Worm (Caenorhabditis elegans) whole organism, young adult: ENCODE results near the gene vrp-1.

Experiments
- D2030.7 ChIP-seq: fragments of 200-800 bp; sonication (Bioruptor generic); IDR thresholded peaks from 2 replicates; pipeline ENCODE4 v1.3.6; 2022; ENCODE audit warnings: missing genetic modification reagents, missing genetic modification characterization, missing compliant biosample characterization
- F10E7.11 ChIP-seq: sonication (generic microtip); optimal IDR thresholded peaks from 2 replicates; lab custom pipeline; 2017; ENCODE audit warnings: mild to moderate bottlenecking, missing genetic modification characterization, moderate library complexity, missing compliant biosample characterization
- F22D6.2 ChIP-seq: sonication (generic microtip); optimal IDR thresholded peaks from 2 replicates; lab custom pipeline; 2016; ENCODE audit warnings: mild to moderate bottlenecking, missing genetic modification characterization, missing compliant biosample characterization
- F23B12.7 ChIP-seq: sonication (generic microtip); optimal IDR thresholded peaks from 2 replicates; lab custom pipeline; 2017; ENCODE audit warnings: missing genetic modification characterization, mild to moderate bottlenecking, missing compliant biosample characterization, antibody characterized with exemption, moderate library complexity; ENCODE audit not compliant: insufficient read depth
- F33H1.4 ChIP-seq: fragments of 200-800 bp; sonication (Bioruptor generic); IDR thresholded peaks from 2 replicates; pipeline ENCODE4 v1.3.6; 2022; ENCODE audit warnings: missing genetic modification reagents, missing genetic modification characterization, missing compliant biosample characterization
- F52B5.7 ChIP-seq: sonication (generic microtip); optimal IDR thresholded peaks from 2 replicates; lab custom pipeline; 2016; ENCODE audit warnings: mild to moderate bottlenecking, missing genetic modification characterization, missing compliant biosample characterization
- F57A8.1 ChIP-seq: fragments of 200-800 bp; sonication (Bioruptor generic); optimal IDR thresholded peaks from 2 replicates; lab custom pipeline; 2018; ENCODE audit warnings: mild to moderate bottlenecking, missing genetic modification characterization, moderate library complexity, missing compliant biosample characterization
- Y53F4B.3 ChIP-seq: fragments of 200-800 bp; sonication (Bioruptor generic); IDR thresholded peaks from 2 replicates; pipeline ENCODE4 v1.3.6; 2022; ENCODE audit warnings: missing genetic modification reagents, missing genetic modification characterization, missing compliant biosample characterization
- Y53G8AR.9 ChIP-seq: fragments of 200-800 bp; sonication (Bioruptor generic); conservative IDR thresholded peaks from 2 replicates; pipeline ENCODE4 v1.3.6; 2022; ENCODE audit warnings: missing genetic modification reagents, missing genetic modification characterization, missing compliant biosample characterization
- ZK185.1 ChIP-seq: sonication (generic microtip); optimal IDR thresholded peaks from 2 replicates; lab custom pipeline; 2016; ENCODE audit warnings: mild to moderate bottlenecking, missing genetic modification characterization, missing compliant biosample characterization; ENCODE audit not compliant: poor library complexity, severe bottlenecking
- atf-7 ChIP-seq: sonication (generic microtip); optimal IDR thresholded peaks from 2 replicates; lab custom pipeline; 2017; ENCODE audit warnings: mild to moderate bottlenecking, missing genetic modification characterization, missing compliant biosample characterization
- athp-1 ChIP-seq: sonication (generic microtip); optimal IDR thresholded peaks from 2 replicates; lab custom pipeline; 2017; ENCODE audit warnings: mild to moderate bottlenecking, missing genetic modification characterization, missing compliant biosample characterization
- ceh-91 ChIP-seq: fragments of 200-800 bp; sonication (Bioruptor generic); IDR thresholded peaks from 2 replicates; pipeline ENCODE4 v1.3.6; 2022; ENCODE audit warnings: missing genetic modification reagents, missing genetic modification characterization, missing compliant biosample characterization
- dpff-1 ChIP-seq: sonication (generic microtip); optimal IDR thresholded peaks from 2 replicates; lab custom pipeline; 2017; ENCODE audit warnings: mild to moderate bottlenecking, missing genetic modification characterization, missing compliant biosample characterization
- him-1 ChIP-seq: sonication (generic microtip); optimal IDR thresholded peaks from 2 replicates; lab custom pipeline; 2016; ENCODE audit warnings: missing genotype, missing genetic modification reagents, missing genetic modification characterization, missing compliant biosample characterization
- hmg-1.2 ChIP-seq: fragments of 200-800 bp; sonication (Bioruptor generic); IDR thresholded peaks from 2 replicates; pipeline ENCODE4 v1.3.6; 2022; ENCODE audit warnings: missing genetic modification reagents, missing genetic modification characterization, missing compliant biosample characterization
- hsf-1 ChIP-seq: fragments of 200-800 bp; sonication (Bioruptor generic); IDR thresholded peaks from 2 replicates; pipeline ENCODE4 v1.3.6; 2022; ENCODE audit warnings: missing genetic modification reagents, missing genetic modification characterization, missing compliant biosample characterization
- let-607 ChIP-seq, 2 experiments: fragments of 200-800 bp in 1 of 2; sonication (Bioruptor generic) in 1 of 2; sonication (generic microtip) in 1 of 2; optimal IDR thresholded peaks; 2 replicates each; lab custom pipeline; 2016 to 2018; ENCODE audit warnings: mild to moderate bottlenecking in 2 of 2, missing compliant biosample characterization in 2 of 2, missing genetic modification characterization in 2 of 2, moderate library complexity in 2 of 2, missing genotype in 1 of 2
- lin-26 ChIP-seq: fragments of 200-800 bp; sonication (Bioruptor generic); IDR thresholded peaks from 2 replicates; pipeline ENCODE4 v1.3.6; 2022; ENCODE audit warnings: missing genetic modification reagents, missing genetic modification characterization, missing compliant biosample characterization
- lin-54 ChIP-seq: fragments of 200-800 bp; sonication (Bioruptor generic); optimal IDR thresholded peaks from 2 replicates; lab custom pipeline; 2018; ENCODE audit warnings: mild to moderate bottlenecking, missing genetic modification characterization, missing compliant biosample characterization
- lsl-1 ChIP-seq: fragments of 200-800 bp; sonication (Bioruptor generic); optimal IDR thresholded peaks from 2 replicates; lab custom pipeline; 2018; ENCODE audit warnings: mild to moderate bottlenecking, missing genetic modification characterization, moderate library complexity, missing compliant biosample characterization
- lsy-27 ChIP-seq: sonication (generic microtip); optimal IDR thresholded peaks from 2 replicates; lab custom pipeline; 2017; ENCODE audit warnings: missing genetic modification characterization, mild to moderate bottlenecking, missing compliant biosample characterization, antibody characterized with exemption, missing genotype, borderline replicate concordance; ENCODE audit not compliant: insufficient read depth
- madf-10 ChIP-seq: sonication (generic microtip); optimal IDR thresholded peaks from 2 replicates; lab custom pipeline; 2016; ENCODE audit warnings: mild to moderate bottlenecking, missing genetic modification characterization, missing compliant biosample characterization
- madf-6 ChIP-seq: fragments of 200-800 bp; sonication (Bioruptor generic); IDR thresholded peaks from 2 replicates; pipeline ENCODE4 v1.3.6; 2022; ENCODE audit warnings: missing genetic modification reagents, missing genetic modification characterization, missing compliant biosample characterization
- madf-8 ChIP-seq: fragments of 200-800 bp; sonication (Bioruptor generic); conservative IDR thresholded peaks from 2 replicates; pipeline ENCODE4 v1.3.6; 2022; ENCODE audit warnings: missing genetic modification reagents, missing genetic modification characterization, missing compliant biosample characterization
- mcd-1 ChIP-seq: fragments of 200-800 bp; sonication (Bioruptor generic); IDR thresholded peaks from 2 replicates; pipeline ENCODE4 v1.3.6; 2022; ENCODE audit warnings: missing genetic modification reagents, missing genetic modification characterization, missing compliant biosample characterization
- nfya-1 ChIP-seq: sonication (generic microtip); optimal IDR thresholded peaks from 2 replicates; lab custom pipeline; 2017; ENCODE audit warnings: antibody characterized with exemption, missing compliant biosample characterization, missing genetic modification characterization, borderline replicate concordance; ENCODE audit not compliant: insufficient read depth
- nhr-80 ChIP-seq: sonication (generic microtip); optimal IDR thresholded peaks from 2 replicates; lab custom pipeline; 2016; ENCODE audit warnings: missing genetic modification characterization, missing compliant biosample characterization
- nhr-90 ChIP-seq: sonication (generic microtip); optimal IDR thresholded peaks from 2 replicates; lab custom pipeline; 2016; ENCODE audit warnings: missing genotype, mild to moderate bottlenecking, missing genetic modification characterization, missing compliant biosample characterization
- rcor-1 ChIP-seq: fragments of 200-800 bp; sonication (Bioruptor generic); IDR thresholded peaks from 2 replicates; pipeline ENCODE4 v1.3.6; 2022; ENCODE audit warnings: missing genetic modification reagents, missing genetic modification characterization, missing compliant biosample characterization
- rpc-1 ChIP-seq, 2 experiments: fragments of 150-350 bp in 1 of 2; sonication (generic microtip) in 1 of 2; optimal IDR thresholded peaks; 2 replicates each; lab custom pipeline; 2014 to 2018; ENCODE audit warnings: missing biosample characterization in 1 of 2, missing genetic modification characterization in 1 of 2, missing genetic modification reagents in 1 of 2, missing genotype in 1 of 2
- sdz-38 ChIP-seq: sonication (generic microtip); optimal IDR thresholded peaks from 2 replicates; lab custom pipeline; 2016; ENCODE audit warnings: missing genotype, missing genetic modification characterization, missing compliant biosample characterization
- snpc-1.1 ChIP-seq: sonication (generic microtip); optimal IDR thresholded peaks from 2 replicates; lab custom pipeline; 2017; ENCODE audit warnings: missing genetic modification characterization, mild to moderate bottlenecking, missing compliant biosample characterization, antibody characterized with exemption, moderate library complexity, missing genotype, missing genetic modification reagents; ENCODE audit not compliant: insufficient read depth
- unc-62 ChIP-seq: fragments of 150-350 bp; optimal IDR thresholded peaks from 2 replicates; lab custom pipeline; 2014; ENCODE audit warnings: missing biosample characterization, missing genetic modification reagents, missing genetic modification characterization
- xnd-1 ChIP-seq: sonication (generic microtip); optimal IDR thresholded peaks from 2 replicates; lab custom pipeline; 2016; ENCODE audit warnings: missing genotype, missing genetic modification reagents, missing genetic modification characterization, missing compliant biosample characterization
- ztf-18 ChIP-seq: sonication (generic microtip); optimal IDR thresholded peaks from 2 replicates; lab custom pipeline; 2016; ENCODE audit warnings: missing genotype, mild to moderate bottlenecking, missing genetic modification characterization, missing compliant biosample characterization

The vrp-1 gene

DNA sequence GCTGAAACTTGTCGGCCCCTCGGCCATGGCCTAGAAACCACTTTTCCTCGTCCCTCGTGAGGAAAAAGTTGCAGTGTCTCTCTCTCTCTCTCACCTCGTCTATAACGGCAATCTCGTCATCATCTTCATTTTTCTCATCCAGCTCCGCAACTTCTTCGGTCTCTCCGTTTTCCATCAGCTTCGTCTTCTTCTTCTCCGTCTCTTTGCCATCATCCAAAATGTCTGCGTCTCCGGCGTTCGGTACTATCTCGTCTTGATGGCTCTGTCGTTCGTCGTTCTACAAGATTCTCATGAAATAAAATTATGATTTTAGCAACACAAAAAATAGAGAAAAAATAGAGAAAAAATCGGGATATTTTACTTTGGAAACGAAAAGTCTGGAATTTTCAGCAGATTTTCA, 10.9 kb upstream of the vrp-1 start:
- TF ChIP-seq lin-26 (0 out of 2 replicates have a peak, but pooled peaks have one; percentile 28), D2030.7 (GFP tag; lab: Robert Waterston, UW) (no peak), hmg-1.2 (GFP tag; lab: Robert Waterston, UW) (peak; percentile 45; the same call in 1 of the 2 replicates)

DNA sequence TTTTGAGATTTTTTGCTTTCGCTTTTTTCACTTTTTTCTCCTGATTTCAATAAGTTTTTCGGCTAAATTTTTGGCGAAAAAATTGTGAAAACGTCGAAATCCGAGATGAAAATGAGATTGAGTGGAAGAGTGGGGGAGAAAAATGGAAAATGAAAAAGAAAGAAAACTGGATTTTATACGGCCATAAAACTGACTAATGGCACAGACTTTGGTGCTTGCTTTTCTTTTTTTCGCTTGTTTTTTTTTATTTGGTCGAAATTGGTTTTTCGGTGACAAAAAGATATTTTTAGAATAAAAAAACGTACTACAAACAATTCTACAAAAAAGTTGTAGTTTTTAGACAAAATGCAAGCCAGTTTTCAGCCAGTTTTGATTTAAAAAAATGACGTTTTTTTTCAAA, 9.6 kb upstream of the vrp-1 start:
- TF ChIP-seq F22D6.2 (tag; lab: Kevin White, UChicago) = no peak
- no peak for TF ChIP-seq F52B5.7 (tag; lab: Kevin White, UChicago)
- TF ChIP-seq F10E7.11 (tag; lab: Kevin White, UChicago) = no peak
- TF ChIP-seq hsf-1 = no peak
- TF ChIP-seq him-1 = no peak
- TF ChIP-seq dpff-1 = no peak
- no peak for TF ChIP-seq rcor-1 (GFP tag; lab: Robert Waterston, UW)
- no peak for TF ChIP-seq athp-1
- TF ChIP-seq nhr-90 (tag; lab: Kevin White, UChicago) = no peak
- TF ChIP-seq F23B12.7 (tag; lab: Kevin White, UChicago) = no peak
- TF ChIP-seq xnd-1 = no peak
- TF ChIP-seq sdz-38 (tag; lab: Kevin White, UChicago) = no peak
- TF ChIP-seq Y53F4B.3 (GFP tag; lab: Robert Waterston, UW) = no peak
- TF ChIP-seq Y53G8AR.9 (GFP tag; lab: Robert Waterston, UW) = no peak
- no peak for TF ChIP-seq let-607 (tag; optimal IDR thresholded peaks at IDR 0.05; lab: Kevin White, UChicago)
- TF ChIP-seq snpc-1.1 (tag; lab: Kevin White, UChicago) = no peak
- TF ChIP-seq F57A8.1 = no peak
- no peak for TF ChIP-seq madf-8
- no peak for TF ChIP-seq ZK185.1 (tag; lab: Kevin White, UChicago)
- no peak for TF ChIP-seq lsy-27 (tag; lab: Kevin White, UChicago)

ce11 chrIV:3008828-3009227, 3.6 kb upstream of the vrp-1 start, which contains the start of gene Y54G2A.73:
Gene Y54G2A.73, minus strand, starts transcription at chrIV:3008892.
- TF ChIP-seq madf-6 (GFP tag; lab: Robert Waterston, UW) = peak; percentile 54
- no peak for TF ChIP-seq madf-10
- peak; percentile 50; the same call in 1 of the 2 replicates for TF ChIP-seq madf-8
- TF ChIP-seq D2030.7 (GFP tag; lab: Robert Waterston, UW) = peak; percentile 24; the same call in 1 of the 2 replicates
- peak; percentile 80 for TF ChIP-seq lsl-1 (GFP tag; lab: Kevin White, UChicago)
- peak; percentile 80 for TF ChIP-seq F33H1.4
- TF ChIP-seq ceh-91 (GFP tag; lab: Robert Waterston, UW) = no peak
- peak; percentile 50 for TF ChIP-seq xnd-1
- TF ChIP-seq, all 124 proteins: peak for 6

DNA sequence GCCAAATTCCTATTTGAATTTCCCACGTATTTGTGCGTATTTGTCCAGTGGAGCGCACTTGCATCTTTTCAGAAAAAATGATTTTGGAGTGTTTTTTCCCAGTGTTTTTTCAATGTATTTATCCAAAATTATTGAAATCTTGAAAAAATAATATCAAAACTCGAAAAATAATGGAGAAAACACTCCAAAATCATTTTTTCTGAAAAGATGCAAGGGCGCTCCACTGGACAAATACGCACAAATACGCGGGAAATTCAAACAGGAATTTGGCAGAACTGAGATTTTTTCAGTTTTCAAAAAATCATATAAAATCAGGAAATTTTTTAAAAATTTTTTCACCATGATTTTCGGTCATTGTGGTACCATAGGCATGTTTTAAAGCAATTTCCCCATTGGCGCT, 740 bp upstream of the vrp-1 start:
- no peak for TF ChIP-seq nfya-1 (tag; lab: Kevin White, UChicago)
- TF ChIP-seq lin-54 (GFP tag; lab: Kevin White, UChicago) = peak; percentile 23
- TF ChIP-seq mcd-1 (GFP tag; lab: Robert Waterston, UW) = peak; percentile 57; the same call in 1 of the 2 replicates

- no peak for TF ChIP-seq ztf-18
- TF ChIP-seq nhr-80 (tag; lab: Kevin White, UChicago) = peak; percentile 26
- TF ChIP-seq atf-7 = no peak
- TF ChIP-seq hmg-1.2 (GFP tag; lab: Robert Waterston, UW) = peak; percentile 87
- TF ChIP-seq rpc-1 (optimal IDR thresholded peaks at IDR 0.05; lab: Kevin White, UChicago) = no peak
- TF ChIP-seq rpc-1 (tag; optimal IDR thresholded peaks at IDR 0.05; lab: Kevin White, UChicago) = no peak
- TF ChIP-seq unc-62 (GFP tag; lab: Kevin White, UChicago) = peak; percentile 77
Measured at ce11 chrIV:3014610-3015009, 2.2 kb downstream of the vrp-1 start.
